Worm (Caenorhabditis elegans): Measurements from ENCODE around the gene srx-5.

- TF ChIP-seq F13C5.2 (tag; optimal IDR thresholded peaks at IDR 0.05) (no peak), ama-1 (optimal IDR thresholded peaks at IDR 0.05) (no peak), ceh-36 (tag; optimal IDR thresholded peaks at IDR 0.05) (no peak), flt-1 (GFP tag; IDR thresholded peaks at IDR 0.05) (no peak), pes-1 (GFP tag; IDR thresholded peaks at IDR 0.05) (no peak), ets-7 (tag; optimal IDR thresholded peaks at IDR 0.05) (no peak), scrt-1 (GFP tag; IDR thresholded peaks at IDR 0.05) (no peak), sea-1 (GFP tag; conservative IDR thresholded peaks at IDR 0.05) (no peak), aly-1 (tag; optimal IDR thresholded peaks at IDR 0.05) (no peak), B0310.2 (tag; optimal IDR thresholded peaks at IDR 0.05) (no peak)
Measured at ce11 chrV:730216-730615, 30.3 kb downstream of the srx-5 start.

All from whole organism, early embryonic.